1 fruit fly cellular context compared by ENCODE assay signal in the genomic region with DNA sequence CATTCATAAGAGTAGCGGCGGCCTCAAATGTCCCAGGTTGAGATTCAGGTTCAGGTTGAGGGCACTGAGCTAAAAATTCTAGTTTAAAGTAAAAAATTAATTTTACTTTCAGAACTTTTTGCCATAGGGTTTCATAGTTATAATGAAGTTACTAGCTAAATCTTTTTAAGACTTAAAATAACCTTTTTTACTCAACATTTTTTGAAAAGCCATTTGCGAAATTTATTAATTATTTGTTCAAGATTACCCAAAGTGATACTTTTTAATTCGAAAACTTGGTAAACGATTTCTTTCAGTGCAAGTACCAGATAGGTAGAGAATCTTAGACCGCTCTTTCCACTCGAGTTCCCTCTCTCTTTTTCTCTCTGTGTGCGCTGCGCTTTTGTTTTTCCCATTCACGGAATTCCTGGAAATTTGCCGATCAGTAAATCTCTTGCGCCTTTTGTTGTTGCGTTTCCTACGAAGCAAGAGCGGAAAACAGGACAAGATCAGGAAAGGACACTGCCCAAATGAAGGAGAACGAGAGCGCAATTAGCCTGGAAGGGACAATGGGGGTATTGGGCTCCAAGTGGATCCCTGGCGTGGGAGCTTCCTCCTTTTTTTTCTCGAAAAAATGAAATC.
TF ChIP-seq lines count a peak whose summit lies in the region.

No protein-coding gene starts in this region.

TF ChIP-seq in whole organism, embryonic, 481 proteins besides CTCF, POLR2A, EP300 and RAD21 (continued from another document and continues in another):
- TF ChIP-seq knrl (GFP tag; IDR thresholded peaks at IDR 0.05; lab: Robert Waterston, UW; ENCODE audit: partially characterized antibody) = no peak
- TF ChIP-seq Antp (GFP tag; optimal IDR thresholded peaks at IDR 0.05; lab: Kevin White, UChicago) = peak; percentile 16
- TF ChIP-seq CG7987 (GFP tag; optimal IDR thresholded peaks at IDR 0.05; lab: Kevin White, UChicago) = no peak
- TF ChIP-seq grn (GFP tag; optimal IDR thresholded peaks at IDR 0.05; lab: Kevin White, UChicago) = no peak
- TF ChIP-seq Vsx1 (GFP tag; optimal IDR thresholded peaks at IDR 0.05; lab: Kevin White, UChicago) = peak; percentile 22
- TF ChIP-seq Elba2 (GFP tag; optimal IDR thresholded peaks at IDR 0.05; lab: Kevin White, UChicago) = peak; percentile 71
- peak; percentile 92 for TF ChIP-seq CG10979 (tag; optimal IDR thresholded peaks at IDR 0.05; lab: Kevin White, UChicago)
- TF ChIP-seq CHES-1-like (GFP tag; optimal IDR thresholded peaks at IDR 0.05; lab: Kevin White, UChicago) = peak; percentile 16
- no peak for TF ChIP-seq CG31224 (GFP tag; IDR thresholded peaks at IDR 0.05; lab: Robert Waterston, UW)
- TF ChIP-seq CG30431 (GFP tag; optimal IDR thresholded peaks at IDR 0.05; lab: Kevin White, UChicago) = peak; percentile 63
- no peak for TF ChIP-seq CG1647 (GFP tag; optimal IDR thresholded peaks at IDR 0.05; lab: Kevin White, UChicago)
- TF ChIP-seq Usf (GFP tag; optimal IDR thresholded peaks at IDR 0.05; lab: Kevin White, UChicago) = peak; percentile 48
- TF ChIP-seq dmrt11E (tag; optimal IDR thresholded peaks at IDR 0.05; lab: Kevin White, UChicago) = peak; percentile 96
- peak; percentile 14 for TF ChIP-seq CG10147 (GFP tag; optimal IDR thresholded peaks at IDR 0.05; lab: Kevin White, UChicago)
- peak; percentile 8 for TF ChIP-seq jumu (GFP tag; optimal IDR thresholded peaks at IDR 0.05; lab: Kevin White, UChicago)
- TF ChIP-seq Sry-δ (GFP tag; optimal IDR thresholded peaks at IDR 0.05; lab: Kevin White, UChicago) = peak; percentile 1
- no peak for TF ChIP-seq CG10274 (GFP tag; optimal IDR thresholded peaks at IDR 0.05; lab: Kevin White, UChicago)
- peak; percentile 7 for TF ChIP-seq CG17802 (tag; optimal IDR thresholded peaks at IDR 0.05; lab: Kevin White, UChicago)
- peak; percentile 15 for TF ChIP-seq ewg (GFP tag; optimal IDR thresholded peaks at IDR 0.05; lab: Kevin White, UChicago)
- peak; percentile 61 for TF ChIP-seq Atf3 (GFP tag; optimal IDR thresholded peaks at IDR 0.05; lab: Kevin White, UChicago)
- TF ChIP-seq cato (GFP tag; optimal IDR thresholded peaks at IDR 0.05; lab: Kevin White, UChicago; ENCODE audit: borderline replicate concordance) = peak; percentile 37
- no peak for TF ChIP-seq Doc3 (GFP tag; IDR thresholded peaks at IDR 0.05; lab: Robert Waterston, UW; ENCODE audit: partially characterized antibody)
- TF ChIP-seq Sox102F (GFP tag; optimal IDR thresholded peaks at IDR 0.05; lab: Kevin White, UChicago) = peak; percentile 9
- peak; percentile 61 for TF ChIP-seq CG13424 (tag; optimal IDR thresholded peaks at IDR 0.05; lab: Kevin White, UChicago)
- peak; percentile 29; the same call in 1 of the 2 replicates for TF ChIP-seq CG4360 (GFP tag; IDR thresholded peaks at IDR 0.05; lab: Robert Waterston, UW)
- peak; percentile 24 for TF ChIP-seq CG8089 (GFP tag; optimal IDR thresholded peaks at IDR 0.05; lab: Kevin White, UChicago)
- TF ChIP-seq Bgb (GFP tag; IDR thresholded peaks at IDR 0.05; lab: Robert Waterston, UW; ENCODE audit: partially characterized antibody) = no peak
- no peak for TF ChIP-seq CG17912 (GFP tag; optimal IDR thresholded peaks at IDR 0.05; lab: Kevin White, UChicago)
- no peak for TF ChIP-seq CG9876 (GFP tag; optimal IDR thresholded peaks at IDR 0.05; lab: Kevin White, UChicago)
- TF ChIP-seq CG1024 (GFP tag; IDR thresholded peaks at IDR 0.05; lab: Robert Waterston, UW) = no peak
- no peak for TF ChIP-seq Doc2 (GFP tag; IDR thresholded peaks at IDR 0.05; lab: Robert Waterston, UW)
- peak; percentile 3 for TF ChIP-seq BtbVII (GFP tag; optimal IDR thresholded peaks at IDR 0.05; lab: Kevin White, UChicago)
- TF ChIP-seq CG11723 (GFP tag; optimal IDR thresholded peaks at IDR 0.05; lab: Kevin White, UChicago) = peak; percentile 5
- TF ChIP-seq CG14860 (GFP tag; IDR thresholded peaks at IDR 0.05; lab: Robert Waterston, UW; ENCODE audit: partially characterized antibody) = no peak
- TF ChIP-seq Asciz (GFP tag; optimal IDR thresholded peaks at IDR 0.05; lab: Kevin White, UChicago) = no peak
- peak; percentile 88 for TF ChIP-seq Xrp1 (GFP tag; IDR thresholded peaks at IDR 0.05; lab: Robert Waterston, UW)
- peak; percentile 82 for TF ChIP-seq CG16815 (GFP tag; optimal IDR thresholded peaks at IDR 0.05; lab: Kevin White, UChicago)
- no peak for TF ChIP-seq CG1832 (GFP tag; optimal IDR thresholded peaks at IDR 0.05; lab: Kevin White, UChicago)
- TF ChIP-seq D19A (tag; optimal IDR thresholded peaks at IDR 0.05; lab: Kevin White, UChicago) = peak; percentile 70
- peak; percentile 98 for TF ChIP-seq zen (tag; optimal IDR thresholded peaks at IDR 0.05; lab: Kevin White, UChicago)
- peak; percentile 69 for TF ChIP-seq lbe (GFP tag; optimal IDR thresholded peaks at IDR 0.05; lab: Kevin White, UChicago)
- peak; percentile 23 for TF ChIP-seq bab2 (GFP tag; optimal IDR thresholded peaks at IDR 0.05; lab: Kevin White, UChicago)
- TF ChIP-seq Awh (GFP tag; IDR thresholded peaks at IDR 0.05; lab: Robert Waterston, UW) = no peak
- peak; percentile 6 for TF ChIP-seq shn (GFP tag; optimal IDR thresholded peaks at IDR 0.05; lab: Kevin White, UChicago)
- TF ChIP-seq bcd (GFP tag; optimal IDR thresholded peaks at IDR 0.05; lab: Kevin White, UChicago) = peak; percentile 8
- TF ChIP-seq row (GFP tag; IDR thresholded peaks at IDR 0.05; lab: Robert Waterston, UW) = peak; percentile 75
- TF ChIP-seq Adf1 (GFP tag; IDR thresholded peaks at IDR 0.05; lab: Robert Waterston, UW) = no peak
- TF ChIP-seq btn (GFP tag; optimal IDR thresholded peaks at IDR 0.05; lab: Kevin White, UChicago) = no peak
- TF ChIP-seq sc (optimal IDR thresholded peaks at IDR 0.05; lab: Kevin White, UChicago) = no peak
- peak; percentile 65 for TF ChIP-seq sc (GFP tag; optimal IDR thresholded peaks at IDR 0.05; lab: Kevin White, UChicago)
- TF ChIP-seq CG17361 (GFP tag; IDR thresholded peaks at IDR 0.05; lab: Robert Waterston, UW) = peak; percentile 86
- peak; percentile 5 for TF ChIP-seq CG10654 (GFP tag; optimal IDR thresholded peaks at IDR 0.05; lab: Kevin White, UChicago)
- TF ChIP-seq CG9727 (GFP tag; optimal IDR thresholded peaks at IDR 0.05; lab: Kevin White, UChicago) = peak; percentile 93
- peak; percentile 37 for TF ChIP-seq trh (GFP tag; optimal IDR thresholded peaks at IDR 0.05; lab: Kevin White, UChicago)
- TF ChIP-seq Dp (GFP tag; optimal IDR thresholded peaks at IDR 0.05; lab: Kevin White, UChicago) = no peak
- TF ChIP-seq ac (GFP tag; optimal IDR thresholded peaks at IDR 0.05; lab: Kevin White, UChicago) = peak; percentile 90
- peak; percentile 44 for TF ChIP-seq CG16863 (GFP tag; optimal IDR thresholded peaks at IDR 0.05; lab: Kevin White, UChicago)
- no peak for TF ChIP-seq CG4328 (GFP tag; optimal IDR thresholded peaks at IDR 0.05; lab: Kevin White, UChicago)
- TF ChIP-seq CG1602 (GFP tag; optimal IDR thresholded peaks at IDR 0.05; lab: Kevin White, UChicago) = peak; percentile 72
- peak in 1 of 3 experiments; percentile 96 for TF ChIP-seq Stat92E (GFP tag; optimal IDR thresholded peaks at IDR 0.05; lab: Kevin White, UChicago)
- TF ChIP-seq ara (GFP tag; IDR thresholded peaks at IDR 0.05; lab: Robert Waterston, UW) = peak; percentile 68
- no peak for TF ChIP-seq kah (GFP tag; optimal IDR thresholded peaks at IDR 0.05; lab: Kevin White, UChicago)
- peak; percentile 59 for TF ChIP-seq nerfin-1 (tag; optimal IDR thresholded peaks at IDR 0.05; lab: Kevin White, UChicago)
- TF ChIP-seq CG17328 (GFP tag; IDR thresholded peaks at IDR 0.05; lab: Robert Waterston, UW) = peak; percentile 53
- peak; percentile 64 for TF ChIP-seq Chrac-16 (GFP tag; optimal IDR thresholded peaks at IDR 0.05; lab: Kevin White, UChicago)
- TF ChIP-seq CG7271 (tag; optimal IDR thresholded peaks at IDR 0.05; lab: Kevin White, UChicago) = peak; percentile 92
- peak; percentile 40 for TF ChIP-seq tap (tag; optimal IDR thresholded peaks at IDR 0.05; lab: Kevin White, UChicago)
- peak; percentile 54 for TF ChIP-seq NC2β (GFP tag; optimal IDR thresholded peaks at IDR 0.05; lab: Kevin White, UChicago)
- TF ChIP-seq CG10543 (GFP tag; optimal IDR thresholded peaks at IDR 0.05; lab: Kevin White, UChicago) = no peak
- no peak for TF ChIP-seq CG10565 (GFP tag; optimal IDR thresholded peaks at IDR 0.05; lab: Kevin White, UChicago)
- peak; percentile 80 for TF ChIP-seq CG13775 (GFP tag; optimal IDR thresholded peaks at IDR 0.05; lab: Kevin White, UChicago)
- peak; percentile 86 for TF ChIP-seq fd102C (GFP tag; optimal IDR thresholded peaks at IDR 0.05; lab: Kevin White, UChicago)
- peak; percentile 0 for TF ChIP-seq psq (GFP tag; optimal IDR thresholded peaks at IDR 0.05; lab: Kevin White, UChicago)
- peak; percentile 18 for TF ChIP-seq CG17359 (tag; optimal IDR thresholded peaks at IDR 0.05; lab: Kevin White, UChicago)
- peak; percentile 54 for TF ChIP-seq CG12155 (GFP tag; optimal IDR thresholded peaks at IDR 0.05; lab: Kevin White, UChicago)
- peak; percentile 94 for TF ChIP-seq CG33557 (GFP tag; optimal IDR thresholded peaks at IDR 0.05; lab: Kevin White, UChicago)
- TF ChIP-seq CG11504 (tag; optimal IDR thresholded peaks at IDR 0.05; lab: Kevin White, UChicago) = peak; percentile 61
- TF ChIP-seq ssp (GFP tag; IDR thresholded peaks at IDR 0.05; lab: Robert Waterston, UW) = 0 out of 2 replicates have a peak, but pooled peaks have one; percentile 29
- TF ChIP-seq hkb (optimal IDR thresholded peaks at IDR 0.05; lab: Kevin White, UChicago) = no peak
- TF ChIP-seq hkb (GFP tag; IDR thresholded peaks at IDR 0.05; lab: Robert Waterston, UW) = 0 out of 2 replicates have a peak, but pooled peaks have one; percentile 28
- peak; percentile 91 for TF ChIP-seq CG14710 (tag; optimal IDR thresholded peaks at IDR 0.05; lab: Kevin White, UChicago)
- TF ChIP-seq CG31388 (GFP tag; optimal IDR thresholded peaks at IDR 0.05; lab: Kevin White, UChicago) = peak; percentile 12
- no peak for TF ChIP-seq Bdp1 (GFP tag; optimal IDR thresholded peaks at IDR 0.05; lab: Kevin White, UChicago)
- peak; percentile 36 for TF ChIP-seq CG18476 (GFP tag; optimal IDR thresholded peaks at IDR 0.05; lab: Kevin White, UChicago)
- peak; percentile 23 for TF ChIP-seq Lhr (GFP tag; optimal IDR thresholded peaks at IDR 0.05; lab: Kevin White, UChicago)
- peak; percentile 42 for TF ChIP-seq pnt (GFP tag; optimal IDR thresholded peaks at IDR 0.05; lab: Kevin White, UChicago)
- peak; percentile 92 for TF ChIP-seq CG18262 (tag; optimal IDR thresholded peaks at IDR 0.05; lab: Kevin White, UChicago)
- peak; percentile 70 for TF ChIP-seq grau (tag; optimal IDR thresholded peaks at IDR 0.05; lab: Kevin White, UChicago)
- TF ChIP-seq Ssrp (tag; optimal IDR thresholded peaks at IDR 0.05; lab: Kevin White, UChicago) = peak; percentile 73
- TF ChIP-seq en (GFP tag; optimal IDR thresholded peaks at IDR 0.05; lab: Kevin White, UChicago) = peak; percentile 48
- TF ChIP-seq sr (GFP tag; IDR thresholded peaks at IDR 0.05; lab: Robert Waterston, UW) = no peak
- peak; percentile 63 for TF ChIP-seq pum (GFP tag; optimal IDR thresholded peaks at IDR 0.05; lab: Kevin White, UChicago)
- TF ChIP-seq PHDP (tag; optimal IDR thresholded peaks at IDR 0.05; lab: Kevin White, UChicago) = peak; percentile 0
- peak; percentile 57 for TF ChIP-seq Sox100B (GFP tag; optimal IDR thresholded peaks at IDR 0.05; lab: Kevin White, UChicago)
- TF ChIP-seq CG10209 (GFP tag; optimal IDR thresholded peaks at IDR 0.05; lab: Kevin White, UChicago) = peak; percentile 63
- peak; percentile 83 for TF ChIP-seq Neu2 (GFP tag; optimal IDR thresholded peaks at IDR 0.05; lab: Kevin White, UChicago; ENCODE audit: borderline replicate concordance)
- TF ChIP-seq CG13287 (GFP tag; IDR thresholded peaks at IDR 0.05; lab: Robert Waterston, UW; ENCODE audit: partially characterized antibody) = no peak
- peak; percentile 57 for TF ChIP-seq corto (GFP tag; optimal IDR thresholded peaks at IDR 0.05; lab: Kevin White, UChicago)
- TF ChIP-seq zfh1 (GFP tag; IDR thresholded peaks at IDR 0.05; lab: Robert Waterston, UW) = peak; percentile 69; the same call in 1 of the 3 replicates
- TF ChIP-seq NC2α (GFP tag; optimal IDR thresholded peaks at IDR 0.05; lab: Kevin White, UChicago) = peak; percentile 26
- peak; percentile 55 for TF ChIP-seq CG17568 (GFP tag; optimal IDR thresholded peaks at IDR 0.05; lab: Kevin White, UChicago)
- TF ChIP-seq aop (GFP tag; IDR thresholded peaks at IDR 0.05; lab: Robert Waterston, UW) = no peak
- peak; percentile 65 for TF ChIP-seq CG2202 (tag; optimal IDR thresholded peaks at IDR 0.05; lab: Kevin White, UChicago)
- TF ChIP-seq CG12071 (GFP tag; optimal IDR thresholded peaks at IDR 0.05; lab: Kevin White, UChicago) = no peak
- peak; percentile 34 for TF ChIP-seq CG30020 (tag; optimal IDR thresholded peaks at IDR 0.05; lab: Kevin White, UChicago)
- peak; percentile 76; the same call in 1 of the 2 replicates for TF ChIP-seq CG10959 (GFP tag; IDR thresholded peaks at IDR 0.05; lab: Robert Waterston, UW)
- no peak for TF ChIP-seq GATAe (GFP tag; conservative IDR thresholded peaks at IDR 0.05; lab: Robert Waterston, UW)
- TF ChIP-seq odd (GFP tag; optimal IDR thresholded peaks at IDR 0.05; lab: Kevin White, UChicago) = peak; percentile 9
- TF ChIP-seq Six4 (GFP tag; optimal IDR thresholded peaks at IDR 0.05; lab: Kevin White, UChicago) = peak; percentile 58
- peak; percentile 71 for TF ChIP-seq CoRest (tag; optimal IDR thresholded peaks at IDR 0.05; lab: Kevin White, UChicago)
- TF ChIP-seq CG8290 (GFP tag; optimal IDR thresholded peaks at IDR 0.05; lab: Kevin White, UChicago) = peak; percentile 63
- peak in 1 of 2 experiments; percentile 46 for TF ChIP-seq CG8290 (tag; optimal IDR thresholded peaks at IDR 0.05; lab: Kevin White, UChicago)
- TF ChIP-seq br (optimal IDR thresholded peaks at IDR 0.05; lab: Kevin White, UChicago) = no peak
- TF ChIP-seq CG34422 (GFP tag; IDR thresholded peaks at IDR 0.05; lab: Robert Waterston, UW) = no peak
- TF ChIP-seq dpn (GFP tag; optimal IDR thresholded peaks at IDR 0.05; lab: Kevin White, UChicago) = peak in 1 of 2 experiments; percentile 42
- peak; percentile 72 for TF ChIP-seq CG6689 (GFP tag; IDR thresholded peaks at IDR 0.05; lab: Robert Waterston, UW)
- peak; percentile 90 for TF ChIP-seq CG4404 (GFP tag; IDR thresholded peaks at IDR 0.05; lab: Robert Waterston, UW)
- peak; percentile 45 for TF ChIP-seq CG15011 (GFP tag; optimal IDR thresholded peaks at IDR 0.05; lab: Kevin White, UChicago)
- TF ChIP-seq CG2116 (GFP tag; optimal IDR thresholded peaks at IDR 0.05; lab: Kevin White, UChicago) = peak; percentile 25
- peak; percentile 84 for TF ChIP-seq CG15479 (GFP tag; optimal IDR thresholded peaks at IDR 0.05; lab: Kevin White, UChicago)
- peak; percentile 98 for TF ChIP-seq CG15696 (tag; optimal IDR thresholded peaks at IDR 0.05; lab: Kevin White, UChicago)
- peak; percentile 60 for TF ChIP-seq CG2678 (tag; optimal IDR thresholded peaks at IDR 0.05; lab: Kevin White, UChicago)
- TF ChIP-seq Atf-2 (GFP tag; optimal IDR thresholded peaks at IDR 0.05; lab: Kevin White, UChicago) = peak; percentile 61
